Fruit fly (Drosophila melanogaster) whole organism, embryonic: ENCODE data around the gene Lmpt.

Experiments used
- Adf1 ChIP-seq: fragments of 200-800 bp; sonication (Bioruptor generic); IDR thresholded peaks from 2 replicates; pipeline ENCODE4 v1.3.6; 2022; ENCODE audit warnings: missing biosample characterization, missing genetic modification characterization
- B-H2 ChIP-seq: fragments of 200-800 bp; sonication (Bioruptor generic); optimal IDR thresholded peaks from 2 replicates; lab custom pipeline; 2018; ENCODE audit warnings: missing biosample characterization, mild to moderate bottlenecking, missing genetic modification characterization
- Blimp-1 ChIP-seq: fragments of 200-800 bp; sonication (Bioruptor generic); optimal IDR thresholded peaks from 3 replicates; lab custom pipeline; 2018; ENCODE audit warnings: missing biosample characterization, missing genetic modification characterization, mild to moderate bottlenecking, moderate library complexity, missing genetic modification reagents
- CG11085 ChIP-seq: fragments of 200-800 bp; sonication (Bioruptor generic); IDR thresholded peaks from 2 replicates; pipeline ENCODE4 v1.3.6; 2022; ENCODE audit warnings: missing biosample characterization, missing genetic modification characterization
- CG12744 ChIP-seq: fragments of 200-800 bp; sonication (Bioruptor generic); optimal IDR thresholded peaks from 2 replicates; lab custom pipeline; 2016; ENCODE audit warnings: missing biosample characterization, missing genetic modification characterization
- CG14965 ChIP-seq: fragments of 200-800 bp; sonication (Bioruptor generic); optimal IDR thresholded peaks from 2 replicates; lab custom pipeline; 2016; ENCODE audit warnings: missing biosample characterization, missing genetic modification characterization, borderline replicate concordance
- CG16813 ChIP-seq: fragments of 200-800 bp; sonication (Bioruptor generic); IDR thresholded peaks from 3 replicates; pipeline ENCODE4 v1.3.6; 2022; ENCODE audit warnings: missing biosample characterization, missing genetic modification characterization; ENCODE audit not compliant: partially characterized antibody
- CG17359 ChIP-seq: fragments of 200-800 bp; sonication (Bioruptor generic); optimal IDR thresholded peaks from 3 replicates; lab custom pipeline; 2018; ENCODE audit warnings: missing biosample characterization, mild to moderate bottlenecking, missing genetic modification characterization, moderate library complexity
- CG2678 ChIP-seq: fragments of 200-800 bp; sonication (Bioruptor generic); optimal IDR thresholded peaks from 3 replicates; lab custom pipeline; 2019; ENCODE audit warnings: missing biosample characterization, mild to moderate bottlenecking, missing genetic modification characterization, moderate library complexity
- CG3726 ChIP-seq: fragments of 200-800 bp; sonication (Bioruptor generic); IDR thresholded peaks from 3 replicates; pipeline ENCODE4, ENCODE4 v1.3.6; 2022; ENCODE audit warnings: missing biosample characterization, missing genetic modification characterization
- CG4328 ChIP-seq: fragments of 200-800 bp; sonication (Bioruptor generic); optimal IDR thresholded peaks from 3 replicates; lab custom pipeline; 2017; ENCODE audit warnings: missing biosample characterization, missing genetic modification reagents, missing genetic modification characterization
- CG6272 ChIP-seq: fragments of 200-800 bp; sonication (Bioruptor generic); IDR thresholded peaks from 2 replicates; pipeline ENCODE4 v1.3.6; 2022; ENCODE audit warnings: missing biosample characterization, missing genetic modification characterization
- CG8765 ChIP-seq: fragments of 200-800 bp; sonication (Bioruptor generic); IDR thresholded peaks from 2 replicates; pipeline ENCODE4 v1.3.6; 2022; ENCODE audit warnings: missing biosample characterization, missing genetic modification characterization
- CG9609 ChIP-seq: fragments of 200-800 bp; sonication (Bioruptor generic); optimal IDR thresholded peaks from 3 replicates; lab custom pipeline; 2016; ENCODE audit warnings: missing biosample characterization, missing genetic modification characterization
- CoRest ChIP-seq: fragments of 200-800 bp; sonication (Bioruptor generic); optimal IDR thresholded peaks from 3 replicates; lab custom pipeline; 2018; ENCODE audit warnings: missing biosample characterization, mild to moderate bottlenecking, missing genetic modification characterization, moderate library complexity
- Dip3 ChIP-seq: fragments of 200-800 bp; sonication (Bioruptor generic); optimal IDR thresholded peaks from 3 replicates; lab custom pipeline; 2016; ENCODE audit warnings: missing biosample characterization, missing genetic modification characterization
- Drgx ChIP-seq: fragments of 200-800 bp; sonication (Bioruptor generic); IDR thresholded peaks from 2 replicates; pipeline ENCODE4 v1.3.6; 2022; ENCODE audit warnings: missing biosample characterization, missing genetic modification characterization
- Eip74EF ChIP-seq, 2 experiments: fragments of 200-800 bp in 1 of 2; fragments of >200 bp in 1 of 2; sonication (Bioruptor generic) in 1 of 2; optimal IDR thresholded peaks; 2 replicates each; lab custom pipeline; 2017 to 2019; ENCODE audit warnings: missing biosample characterization in 2 of 2, missing genetic modification characterization in 2 of 2, mild to moderate bottlenecking in 1 of 2, moderate library complexity in 1 of 2
- Fer1 ChIP-seq: fragments of 200-800 bp; sonication (Bioruptor generic); optimal IDR thresholded peaks from 2 replicates; lab custom pipeline; 2017; ENCODE audit warnings: missing biosample characterization, mild to moderate bottlenecking, missing genetic modification characterization
- HLH54F ChIP-seq: fragments of 200-800 bp; sonication (Bioruptor generic); optimal IDR thresholded peaks from 3 replicates; lab custom pipeline; 2016; ENCODE audit warnings: missing biosample characterization, missing genetic modification characterization
- Jarid2 ChIP-seq: fragments of 200-800 bp; sonication (Bioruptor generic); optimal IDR thresholded peaks from 3 replicates; lab custom pipeline; 2017; ENCODE audit warnings: mild to moderate bottlenecking, missing biosample characterization, missing genetic modification reagents, missing genetic modification characterization
- Kr ChIP-seq: fragments of 200-800 bp; sonication (Bioruptor generic); optimal IDR thresholded peaks from 2 replicates; lab custom pipeline; 2017; ENCODE audit warnings: missing biosample characterization, mild to moderate bottlenecking, missing genetic modification characterization
- Neu2 ChIP-seq: fragments of 200-800 bp; sonication (Bioruptor generic); optimal IDR thresholded peaks from 3 replicates; lab custom pipeline; 2016; ENCODE audit warnings: missing biosample characterization, missing genetic modification characterization, borderline replicate concordance
- Opbp ChIP-seq: fragments of 200-800 bp; sonication (Bioruptor generic); IDR thresholded peaks from 3 replicates; pipeline ENCODE4 v1.3.6; 2022; ENCODE audit warnings: missing biosample characterization, missing genetic modification characterization; ENCODE audit not compliant: partially characterized antibody
- Spps ChIP-seq: fragments of 200-800 bp; sonication (Bioruptor generic); optimal IDR thresholded peaks from 2 replicates; lab custom pipeline; 2018; ENCODE audit warnings: missing biosample characterization, mild to moderate bottlenecking, missing genetic modification characterization
- Sry-δ ChIP-seq: fragments of 200-800 bp; sonication (Bioruptor generic); optimal IDR thresholded peaks from 2 replicates; lab custom pipeline; 2016; ENCODE audit warnings: missing biosample characterization, missing genetic modification characterization
- TFAM ChIP-seq: fragments of 200-800 bp; sonication (Bioruptor generic); optimal IDR thresholded peaks from 2 replicates; lab custom pipeline; 2017; ENCODE audit warnings: missing biosample characterization, missing genetic modification characterization, inconsistent platforms
- Tbp ChIP-seq: fragments of >200 bp; optimal IDR thresholded peaks from 2 replicates; lab custom pipeline; 2018; ENCODE audit warnings: missing biosample characterization, missing genetic modification characterization
- YL-1 ChIP-seq: fragments of 200-800 bp; sonication (Bioruptor generic); optimal IDR thresholded peaks from 3 replicates; lab custom pipeline; 2017; ENCODE audit warnings: missing biosample characterization, mild to moderate bottlenecking, missing genetic modification characterization
- bowl ChIP-seq: fragments of 200-800 bp; sonication (Bioruptor generic); IDR thresholded peaks from 2 replicates; pipeline ENCODE4 v1.3.6; 2022; ENCODE audit warnings: missing biosample characterization, missing genetic modification characterization
- cg ChIP-seq: fragments of 200-800 bp; sonication (Bioruptor generic); optimal IDR thresholded peaks from 3 replicates; lab custom pipeline; 2019; ENCODE audit warnings: missing biosample characterization, mild to moderate bottlenecking, missing genetic modification characterization, moderate library complexity
- dati ChIP-seq: fragments of 200-800 bp; sonication (Bioruptor generic); IDR thresholded peaks from 2 replicates; pipeline ENCODE4 v1.3.6; 2022; ENCODE audit warnings: missing biosample characterization, missing genetic modification characterization
- exex ChIP-seq: fragments of 200-800 bp; sonication (Bioruptor generic); optimal IDR thresholded peaks from 4 replicates; lab custom pipeline; 2018; ENCODE audit warnings: missing biosample characterization, mild to moderate bottlenecking, missing genetic modification characterization, moderate library complexity
- fd96Cb ChIP-seq: fragments of 200-800 bp; sonication (Bioruptor generic); optimal IDR thresholded peaks from 2 replicates; lab custom pipeline; 2018; ENCODE audit warnings: missing biosample characterization, mild to moderate bottlenecking, missing genetic modification characterization, moderate library complexity
- gem ChIP-seq: fragments of 200-800 bp; sonication (Bioruptor generic); optimal IDR thresholded peaks from 2 replicates; lab custom pipeline; 2019; ENCODE audit warnings: missing biosample characterization, mild to moderate bottlenecking, missing genetic modification characterization, moderate library complexity
- hth ChIP-seq: fragments of >200 bp; optimal IDR thresholded peaks from 2 replicates; lab custom pipeline; 2017; ENCODE audit warnings: inconsistent platforms
- inv ChIP-seq: fragments of 200-800 bp; sonication (Bioruptor generic); IDR thresholded peaks from 2 replicates; pipeline ENCODE4 v1.3.6; 2022; ENCODE audit warnings: missing biosample characterization, missing genetic modification characterization; ENCODE audit not compliant: partially characterized antibody
- kay ChIP-seq: fragments of 200-800 bp; sonication (Bioruptor generic); optimal IDR thresholded peaks from 2 replicates; lab custom pipeline; 2016; ENCODE audit warnings: missing biosample characterization, missing genetic modification characterization
- lmd ChIP-seq: fragments of 200-800 bp; sonication (Bioruptor generic); IDR thresholded peaks from 2 replicates; pipeline ENCODE4 v1.3.6; 2022; ENCODE audit warnings: missing biosample characterization, missing genetic modification characterization
- lov ChIP-seq, 2 experiments: fragments of 200-800 bp in 1 of 2; fragments of >200 bp in 1 of 2; sonication (Bioruptor generic) in 1 of 2; IDR thresholded peaks in 1 of 2; optimal IDR thresholded peaks in 1 of 2; 2 replicates in 1 of 2; 3 replicates in 1 of 2; pipeline versions ENCODE4 v1.3.6 to Lab custom; 2017 to 2022; ENCODE audit warnings: missing biosample characterization in 1 of 2, missing genetic modification characterization in 1 of 2
- pb ChIP-seq: fragments of 200-800 bp; sonication (Bioruptor generic); optimal IDR thresholded peaks from 3 replicates; lab custom pipeline; 2016; ENCODE audit warnings: missing biosample characterization, missing genetic modification characterization
- ranshi ChIP-seq: fragments of 200-800 bp; sonication (Bioruptor generic); IDR thresholded peaks from 2 replicates; pipeline ENCODE4 v1.3.6; 2022; ENCODE audit warnings: missing biosample characterization, missing genetic modification characterization
- seq ChIP-seq: fragments of 200-800 bp; sonication (Bioruptor generic); IDR thresholded peaks from 2 replicates; pipeline ENCODE4 v1.3.6; 2022; ENCODE audit warnings: missing biosample characterization, missing genetic modification characterization
- sim ChIP-seq: fragments of 200-800 bp; sonication (Bioruptor generic); IDR thresholded peaks from 2 replicates; pipeline ENCODE4 v1.3.6; 2022; ENCODE audit warnings: missing biosample characterization, missing genetic modification characterization
- slbo ChIP-seq: fragments of 200-800 bp; sonication (Bioruptor generic); IDR thresholded peaks from 2 replicates; pipeline ENCODE4 v1.3.6; 2022; ENCODE audit warnings: missing biosample characterization, missing genetic modification characterization
- sna ChIP-seq: fragments of 200-800 bp; sonication (Bioruptor generic); IDR thresholded peaks from 2 replicates; pipeline ENCODE4 v1.3.6; 2022; ENCODE audit warnings: missing biosample characterization, missing genetic modification characterization; ENCODE audit not compliant: partially characterized antibody
- vfl ChIP-seq: fragments of 200-800 bp; sonication (Bioruptor generic); optimal IDR thresholded peaks from 2 replicates; lab custom pipeline; 2016; ENCODE audit warnings: missing biosample characterization, missing genetic modification characterization
- zfh2 ChIP-seq: fragments of 200-800 bp; sonication (Bioruptor generic); optimal IDR thresholded peaks from 2 replicates; lab custom pipeline; 2016; ENCODE audit warnings: missing biosample characterization, missing genetic modification characterization

Lmpt gene

DNA sequence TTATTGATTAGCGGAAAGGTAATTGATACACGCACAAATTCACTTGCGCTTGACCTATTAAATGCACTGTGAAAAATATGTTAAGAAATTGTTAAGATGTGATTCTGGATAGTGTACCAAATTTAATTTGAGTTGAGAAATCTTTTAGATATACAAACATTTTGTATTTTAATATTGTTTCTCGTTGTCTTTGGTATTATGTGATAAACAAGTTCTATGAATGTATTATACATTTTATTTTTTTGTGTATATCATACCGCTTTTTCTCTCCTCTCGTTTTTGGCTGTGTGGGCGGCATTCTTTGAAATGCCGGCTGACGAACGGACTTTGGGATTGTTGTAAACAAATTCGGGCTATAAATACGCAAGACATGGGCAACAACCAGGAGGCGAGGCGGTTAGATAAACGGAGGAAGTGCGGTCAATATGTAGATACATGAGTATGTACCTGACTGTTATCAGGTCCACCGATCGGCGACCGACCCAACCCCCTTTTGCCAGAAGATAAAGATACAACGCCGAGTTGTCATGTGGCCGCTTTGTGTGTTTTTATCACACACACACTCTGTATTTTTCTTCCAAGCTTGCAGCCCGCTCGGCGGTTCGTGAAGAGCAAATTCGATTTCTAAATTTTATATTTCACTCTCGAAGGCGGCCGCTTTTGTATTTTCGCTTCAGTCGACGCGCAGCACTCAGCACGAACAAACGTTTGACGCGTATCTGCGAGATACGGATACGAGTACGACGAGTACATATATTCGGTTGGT lies 91.9 kb downstream of the Lmpt start (continued):
- peak; percentile 2 for TF ChIP-seq pb (GFP tag; lab: Kevin White, UChicago)
- no peak for TF ChIP-seq TFAM (GFP tag; lab: Kevin White, UChicago)
- peak; percentile 63 for TF ChIP-seq CG4328 (GFP tag; lab: Kevin White, UChicago)
- TF ChIP-seq CG6272 (GFP tag; lab: Robert Waterston, UW), result peak; percentile 26; the same call in 1 of the 2 replicates
- peak; percentile 65 for TF ChIP-seq sim (GFP tag; lab: Robert Waterston, UW)
- TF ChIP-seq bowl (GFP tag; lab: Robert Waterston, UW), result no peak
- peak; percentile 5 for TF ChIP-seq CG12744 (GFP tag; lab: Kevin White, UChicago)
- TF ChIP-seq gem, result peak; percentile 80
- no peak for TF ChIP-seq hth (lab: Kevin White, UChicago)
- peak; percentile 63 for TF ChIP-seq CG17359 (tag; lab: Kevin White, UChicago)
- no peak for TF ChIP-seq CG3726
- peak; percentile 74 for TF ChIP-seq lmd
- no peak for TF ChIP-seq YL-1
- no peak for TF ChIP-seq zfh2
- peak; percentile 67 for TF ChIP-seq seq (GFP tag; lab: Robert Waterston, UW)
- TF ChIP-seq Neu2 (GFP tag; lab: Kevin White, UChicago), result no peak
- TF ChIP-seq dati (GFP tag; lab: Robert Waterston, UW), result no peak
- TF ChIP-seq ranshi (GFP tag; lab: Robert Waterston, UW), result peak; percentile 72
- peak; percentile 48; the same call in 1 of the 2 replicates for TF ChIP-seq Drgx
- TF ChIP-seq Blimp-1 (GFP tag; lab: Kevin White, UChicago), result peak; percentile 79
- TF ChIP-seq vfl (GFP tag; lab: Kevin White, UChicago), result no peak
- no peak for TF ChIP-seq CG8765
- TF ChIP-seq inv, result no peak
- TF ChIP-seq HLH54F (GFP tag; lab: Kevin White, UChicago), result peak; percentile 21
- TF ChIP-seq kay (GFP tag; lab: Kevin White, UChicago), result no peak
- TF ChIP-seq Tbp (GFP tag; lab: Kevin White, UChicago), result no peak
- peak; percentile 60 for TF ChIP-seq CG9609 (GFP tag; lab: Kevin White, UChicago)
- TF ChIP-seq sna (GFP tag; lab: Robert Waterston, UW), result no peak
- no peak for TF ChIP-seq exex
- TF ChIP-seq Dip3 (GFP tag; lab: Kevin White, UChicago), result peak; percentile 57
- TF ChIP-seq B-H2 (GFP tag; lab: Kevin White, UChicago), result peak; percentile 21
- TF ChIP-seq Fer1, result peak; percentile 69
- peak in 1 of 2 experiments; percentile 74 for TF ChIP-seq Eip74EF (GFP tag; optimal IDR thresholded peaks at IDR 0.05; lab: Kevin White, UChicago)
- TF ChIP-seq Adf1 (GFP tag; lab: Robert Waterston, UW), result peak; percentile 32
- TF ChIP-seq Opbp (GFP tag; lab: Robert Waterston, UW), result 0 out of 3 replicates have a peak, but pooled peaks have one; percentile 51
- peak; percentile 53; the same call in 1 of the 2 replicates for TF ChIP-seq CG11085 (GFP tag; lab: Robert Waterston, UW)
- TF ChIP-seq Jarid2 (GFP tag; lab: Kevin White, UChicago), result peak; percentile 80
- TF ChIP-seq Sry-δ, result peak; percentile 5
- peak; percentile 81 for TF ChIP-seq CoRest (tag; lab: Kevin White, UChicago)
- no peak for TF ChIP-seq lov (optimal IDR thresholded peaks at IDR 0.05; lab: Kevin White, UChicago)
- TF ChIP-seq lov (GFP tag; IDR thresholded peaks at IDR 0.05; lab: Robert Waterston, UW), result no peak
- peak; percentile 38 for TF ChIP-seq CG2678 (tag; lab: Kevin White, UChicago)
- TF ChIP-seq cg (GFP tag; lab: Kevin White, UChicago), result peak; percentile 20
- peak; percentile 70 for TF ChIP-seq fd96Cb (tag; lab: Kevin White, UChicago)
- peak; percentile 14 for TF ChIP-seq Spps (tag; lab: Kevin White, UChicago)
- TF ChIP-seq CG14965 (GFP tag; lab: Kevin White, UChicago), result no peak
- TF ChIP-seq CG16813 (GFP tag; lab: Robert Waterston, UW), result no peak
- peak; percentile 79 for TF ChIP-seq slbo
- no peak for TF ChIP-seq Kr
